Fruit fly (Drosophila melanogaster) whole organism, embryonic: ENCODE measurements around the gene CG12253.

Experiments used
- BEAF-32 ChIP-seq: fragments of 200-800 bp; sonication (Bioruptor generic); optimal IDR thresholded peaks from 3 replicates; lab custom pipeline; 2017; ENCODE audit warnings: missing biosample characterization, missing genetic modification characterization, mild to moderate bottlenecking, moderate library complexity, missing genetic modification reagents
- CG10267 ChIP-seq: fragments of 200-800 bp; sonication (Bioruptor generic); optimal IDR thresholded peaks from 2 replicates; lab custom pipeline; 2018; ENCODE audit warnings: missing biosample characterization, mild to moderate bottlenecking, missing genetic modification characterization, moderate library complexity
- CG11695 ChIP-seq: fragments of 200-800 bp; sonication (Bioruptor generic); IDR thresholded peaks from 3 replicates; pipeline ENCODE4 v1.3.6; 2022; ENCODE audit warnings: missing biosample characterization, missing genetic modification characterization
- CG12104 ChIP-seq: fragments of 200-800 bp; sonication (Bioruptor generic); optimal IDR thresholded peaks from 3 replicates; lab custom pipeline; 2016; ENCODE audit warnings: missing biosample characterization, missing genetic modification characterization
- CG12659 ChIP-seq: fragments of 200-800 bp; sonication (Bioruptor generic); optimal IDR thresholded peaks from 3 replicates; lab custom pipeline; 2017; ENCODE audit warnings: mild to moderate bottlenecking, missing biosample characterization, missing genetic modification reagents, missing genetic modification characterization
- CG13287 ChIP-seq: fragments of 200-800 bp; sonication (Bioruptor generic); IDR thresholded peaks from 2 replicates; pipeline ENCODE4 v1.3.6; 2022; ENCODE audit warnings: missing biosample characterization, missing genetic modification characterization; ENCODE audit not compliant: partially characterized antibody
- CG14667 ChIP-seq: fragments of 200-800 bp; sonication (Bioruptor generic); IDR thresholded peaks from 2 replicates; pipeline ENCODE4 v1.3.6; 2022; ENCODE audit warnings: missing biosample characterization, missing genetic modification characterization
- CG14710 ChIP-seq: fragments of 200-800 bp; sonication (Bioruptor generic); optimal IDR thresholded peaks from 3 replicates; lab custom pipeline; 2019; ENCODE audit warnings: missing biosample characterization, mild to moderate bottlenecking, missing genetic modification characterization, moderate library complexity
- CG14860 ChIP-seq: fragments of 200-800 bp; sonication (Bioruptor generic); IDR thresholded peaks from 3 replicates; pipeline ENCODE4 v1.3.6; 2022; ENCODE audit warnings: missing biosample characterization, missing genetic modification characterization; ENCODE audit not compliant: partially characterized antibody
- CG15696 ChIP-seq: fragments of 200-800 bp; sonication (Bioruptor generic); optimal IDR thresholded peaks from 2 replicates; lab custom pipeline; 2019; ENCODE audit warnings: missing biosample characterization, mild to moderate bottlenecking, missing genetic modification characterization, moderate library complexity
- CG1603 ChIP-seq: fragments of 200-800 bp; sonication (Bioruptor generic); optimal IDR thresholded peaks from 2 replicates; lab custom pipeline; 2019; ENCODE audit warnings: missing biosample characterization, mild to moderate bottlenecking, missing genetic modification characterization, moderate library complexity
- CG17829 ChIP-seq: fragments of 200-800 bp; optimal IDR thresholded peaks from 2 replicates; lab custom pipeline; 2019; ENCODE audit warnings: missing biosample characterization, mild to moderate bottlenecking, missing genetic modification characterization, moderate library complexity
- CG2712 ChIP-seq: fragments of 200-800 bp; optimal IDR thresholded peaks from 3 replicates; lab custom pipeline; 2019; ENCODE audit warnings: missing biosample characterization, mild to moderate bottlenecking, missing genetic modification characterization, moderate library complexity
- CG31441 ChIP-seq: fragments of 200-800 bp; sonication (Bioruptor generic); IDR thresholded peaks from 2 replicates; pipeline ENCODE4 v1.3.6; 2022; ENCODE audit warnings: missing biosample characterization, missing genetic modification characterization
- CG32767 ChIP-seq: fragments of 200-800 bp; sonication (Bioruptor generic); IDR thresholded peaks from 2 replicates; pipeline ENCODE4 v1.3.6; 2022; ENCODE audit warnings: missing biosample characterization, missing genetic modification characterization
- CG34224 ChIP-seq: fragments of 200-800 bp; sonication (Bioruptor generic); IDR thresholded peaks from 3 replicates; pipeline ENCODE4 v1.3.6; 2022; ENCODE audit warnings: missing biosample characterization, missing genetic modification characterization; ENCODE audit not compliant: partially characterized antibody
- CG34422 ChIP-seq: fragments of 200-800 bp; sonication (Bioruptor generic); IDR thresholded peaks from 3 replicates; pipeline ENCODE4 v1.3.6; 2022; ENCODE audit warnings: missing biosample characterization, missing genetic modification characterization
- CG3847 ChIP-seq: fragments of 200-800 bp; sonication (Bioruptor generic); IDR thresholded peaks from 2 replicates; pipeline ENCODE4 v1.3.6; 2022; ENCODE audit warnings: missing biosample characterization, missing genetic modification characterization
- CG3995 ChIP-seq: fragments of 200-800 bp; sonication (Bioruptor generic); optimal IDR thresholded peaks from 3 replicates; lab custom pipeline; 2016; ENCODE audit warnings: missing biosample characterization, missing genetic modification characterization
- CG4617 ChIP-seq: fragments of 200-800 bp; sonication (Bioruptor generic); optimal IDR thresholded peaks from 3 replicates; lab custom pipeline; 2016; ENCODE audit warnings: missing biosample characterization, missing genetic modification characterization, borderline replicate concordance
- CG4820 ChIP-seq: fragments of 200-800 bp; sonication (Bioruptor generic); optimal IDR thresholded peaks from 3 replicates; lab custom pipeline; 2016; ENCODE audit warnings: missing biosample characterization, missing genetic modification characterization
- CG6791 ChIP-seq: fragments of 200-800 bp; sonication (Bioruptor generic); IDR thresholded peaks from 3 replicates; pipeline ENCODE4 v1.3.6; 2022; ENCODE audit warnings: missing biosample characterization, missing genetic modification characterization; ENCODE audit not compliant: partially characterized antibody
- CG9797 ChIP-seq: fragments of 200-800 bp; sonication (Bioruptor generic); optimal IDR thresholded peaks from 3 replicates; lab custom pipeline; 2018; ENCODE audit warnings: missing biosample characterization, mild to moderate bottlenecking, missing genetic modification characterization
- Dll ChIP-seq: fragments of 200-800 bp; sonication (Bioruptor generic); IDR thresholded peaks from 4 replicates; pipeline ENCODE4 v1.3.6; 2022; ENCODE audit warnings: missing biosample characterization, missing genetic modification characterization; ENCODE audit not compliant: partially characterized antibody
- Dp ChIP-seq: fragments of 200-800 bp; sonication (Bioruptor generic); optimal IDR thresholded peaks from 2 replicates; lab custom pipeline; 2018; ENCODE audit warnings: missing biosample characterization, mild to moderate bottlenecking, missing genetic modification characterization, moderate library complexity
- E2f2 ChIP-seq: fragments of 200-800 bp; sonication (Bioruptor generic); IDR thresholded peaks from 2 replicates; pipeline ENCODE4 v1.3.6; 2022; ENCODE audit warnings: missing biosample characterization, missing genetic modification characterization
- H2.0 ChIP-seq: fragments of 200-800 bp; sonication (Bioruptor generic); IDR thresholded peaks from 2 replicates; pipeline ENCODE4 v1.3.6; 2022; ENCODE audit warnings: missing biosample characterization, missing genetic modification characterization
- HmgZ ChIP-seq: fragments of 200-800 bp; sonication (Bioruptor generic); optimal IDR thresholded peaks from 2 replicates; lab custom pipeline; 2018; ENCODE audit warnings: missing biosample characterization, mild to moderate bottlenecking, missing genetic modification characterization
- MBD-R2 ChIP-seq: fragments of 200-800 bp; sonication (Bioruptor generic); IDR thresholded peaks from 2 replicates; pipeline ENCODE4 v1.3.6; 2022; ENCODE audit warnings: missing biosample characterization, missing genetic modification characterization
- Myb ChIP-seq: fragments of 200-800 bp; sonication (Bioruptor generic); optimal IDR thresholded peaks from 2 replicates; lab custom pipeline; 2016; ENCODE audit warnings: missing biosample characterization, missing genetic modification characterization
- NC2β ChIP-seq: fragments of 200-800 bp; sonication (Bioruptor generic); optimal IDR thresholded peaks from 2 replicates; lab custom pipeline; 2016; ENCODE audit warnings: missing biosample characterization, missing genetic modification characterization
- Rx ChIP-seq: fragments of 200-800 bp; sonication (Bioruptor generic); IDR thresholded peaks from 2 replicates; pipeline ENCODE4 v1.3.6; 2022; ENCODE audit warnings: missing biosample characterization, missing genetic modification characterization
- YL-1 ChIP-seq: fragments of 200-800 bp; sonication (Bioruptor generic); optimal IDR thresholded peaks from 3 replicates; lab custom pipeline; 2017; ENCODE audit warnings: missing biosample characterization, mild to moderate bottlenecking, missing genetic modification characterization
- crc ChIP-seq: fragments of 200-800 bp; sonication (Bioruptor generic); optimal IDR thresholded peaks from 2 replicates; lab custom pipeline; 2016; ENCODE audit warnings: missing biosample characterization, missing genetic modification characterization
- esg ChIP-seq: fragments of 200-800 bp; sonication (Bioruptor generic); conservative IDR thresholded peaks from 2 replicates; pipeline ENCODE4 v1.3.6; 2022; ENCODE audit warnings: missing biosample characterization, missing genetic modification characterization
- gfzf ChIP-seq: fragments of 200-800 bp; sonication (Bioruptor generic); optimal IDR thresholded peaks from 2 replicates; lab custom pipeline; 2016; ENCODE audit warnings: missing biosample characterization, mild to moderate bottlenecking, missing genetic modification characterization, moderate library complexity
- hbn ChIP-seq: fragments of 200-800 bp; sonication (Bioruptor generic); IDR thresholded peaks from 2 replicates; pipeline ENCODE4 v1.3.6; 2022; ENCODE audit warnings: missing biosample characterization, missing genetic modification characterization; ENCODE audit not compliant: partially characterized antibody
- lab ChIP-seq: fragments of 200-800 bp; sonication (Bioruptor generic); optimal IDR thresholded peaks from 3 replicates; lab custom pipeline; 2017; ENCODE audit warnings: missing biosample characterization, missing genetic modification characterization, mild to moderate bottlenecking, moderate library complexity, missing genetic modification reagents
- nerfin-1 ChIP-seq: fragments of 200-800 bp; sonication (Bioruptor generic); optimal IDR thresholded peaks from 3 replicates; lab custom pipeline; 2019; ENCODE audit warnings: missing biosample characterization, mild to moderate bottlenecking, missing genetic modification characterization, moderate library complexity
- oc ChIP-seq: fragments of 200-800 bp; sonication (Bioruptor generic); optimal IDR thresholded peaks from 2 replicates; lab custom pipeline; 2018; ENCODE audit warnings: missing biosample characterization, mild to moderate bottlenecking, missing genetic modification characterization, moderate library complexity
- pzg ChIP-seq: fragments of 200-800 bp; sonication (Bioruptor generic); optimal IDR thresholded peaks from 3 replicates; lab custom pipeline; 2018; ENCODE audit warnings: missing biosample characterization, mild to moderate bottlenecking, missing genetic modification characterization, moderate library complexity
- row ChIP-seq: fragments of 200-800 bp; sonication (Bioruptor generic); IDR thresholded peaks from 3 replicates; pipeline ENCODE4 v1.3.6; 2022; ENCODE audit warnings: missing biosample characterization, missing genetic modification characterization
- run ChIP-seq: fragments of 200-800 bp; sonication (Bioruptor generic); optimal IDR thresholded peaks from 3 replicates; lab custom pipeline; 2018; ENCODE audit warnings: missing biosample characterization, mild to moderate bottlenecking, missing genetic modification characterization
- sc ChIP-seq, 3 experiments: fragments of >200 bp in 2 of 3; fragments of 200-800 bp in 1 of 3; sonication (Bioruptor generic) in 1 of 3; optimal IDR thresholded peaks; 2 replicates in 2 of 3; 3 replicates in 1 of 3; lab custom pipeline; 2017; ENCODE audit warnings: mild to moderate bottlenecking in 1 of 3, missing biosample characterization in 1 of 3, missing genetic modification characterization in 1 of 3, missing genetic modification reagents in 1 of 3
- scrt ChIP-seq: fragments of 200-800 bp; sonication (Bioruptor generic); optimal IDR thresholded peaks from 2 replicates; lab custom pipeline; 2018; ENCODE audit warnings: missing biosample characterization, mild to moderate bottlenecking, missing genetic modification characterization, moderate library complexity
- sd ChIP-seq: fragments of 200-800 bp; sonication (Bioruptor generic); optimal IDR thresholded peaks from 3 replicates; lab custom pipeline; 2018; ENCODE audit warnings: missing biosample characterization, mild to moderate bottlenecking, missing genetic modification characterization, moderate library complexity
- stwl ChIP-seq: fragments of 200-800 bp; sonication (Bioruptor generic); optimal IDR thresholded peaks from 3 replicates; lab custom pipeline; 2018; ENCODE audit warnings: missing biosample characterization, mild to moderate bottlenecking, missing genetic modification characterization, moderate library complexity
- trem ChIP-seq: fragments of 200-800 bp; optimal IDR thresholded peaks from 3 replicates; lab custom pipeline; 2019; ENCODE audit warnings: missing biosample characterization, mild to moderate bottlenecking, missing genetic modification characterization, moderate library complexity
- vvl ChIP-seq: fragments of 200-800 bp; sonication (Bioruptor generic); IDR thresholded peaks from 2 replicates; pipeline ENCODE4 v1.3.6; 2022; ENCODE audit warnings: missing biosample characterization, missing genetic modification characterization

CG12253 gene

dm6 chr2L:10968009-10968383 is 19.6 kb upstream of the CG12253 start:
- peak; percentile 7; the same call in 1 of the 3 replicates for TF ChIP-seq CG34422 (GFP tag; lab: Robert Waterston, UW)
- TF ChIP-seq vvl (GFP tag; lab: Robert Waterston, UW) = peak; percentile 8; the same call in 1 of the 2 replicates
- TF ChIP-seq CG17829 (tag; lab: Kevin White, UChicago) = no peak
- TF ChIP-seq sd = no peak
- TF ChIP-seq Dll (GFP tag; lab: Robert Waterston, UW) = no peak
- peak; percentile 22 for TF ChIP-seq BEAF-32 (GFP tag; lab: Kevin White, UChicago)
- no peak for TF ChIP-seq scrt (GFP tag; lab: Kevin White, UChicago)
- TF ChIP-seq stwl (tag; lab: Kevin White, UChicago) = peak; percentile 81
- peak; percentile 3 for TF ChIP-seq CG2712 (tag; lab: Kevin White, UChicago)
- TF ChIP-seq CG14710 = peak; percentile 17
- peak; percentile 79 for TF ChIP-seq E2f2
- peak; percentile 6; the same call in 1 of the 3 replicates for TF ChIP-seq row (GFP tag; lab: Robert Waterston, UW)
- peak; percentile 19; the same call in 1 of the 3 replicates for TF ChIP-seq CG34224 (GFP tag; lab: Robert Waterston, UW)
- TF ChIP-seq YL-1 (GFP tag; lab: Kevin White, UChicago) = peak; percentile 79
- no peak for TF ChIP-seq sc (optimal IDR thresholded peaks at IDR 0.05; lab: Kevin White, UChicago)
- TF ChIP-seq sc (GFP tag; optimal IDR thresholded peaks at IDR 0.05; lab: Kevin White, UChicago) = no peak
- peak; percentile 68 for TF ChIP-seq CG9797 (GFP tag; lab: Kevin White, UChicago)
- TF ChIP-seq hbn (GFP tag; lab: Robert Waterston, UW) = 0 out of 2 replicates have a peak, but pooled peaks have one; percentile 11
- peak; percentile 48 for TF ChIP-seq trem (tag; lab: Kevin White, UChicago)
- TF ChIP-seq CG6791 (GFP tag; lab: Robert Waterston, UW) = 0 out of 3 replicates have a peak, but pooled peaks have one; percentile 13
- TF ChIP-seq CG3847 (GFP tag; lab: Robert Waterston, UW) = 0 out of 2 replicates have a peak, but pooled peaks have one; percentile 29
- no peak for TF ChIP-seq nerfin-1 (tag; lab: Kevin White, UChicago)
- TF ChIP-seq CG4820 (GFP tag; lab: Kevin White, UChicago) = no peak
- TF ChIP-seq CG32767 (GFP tag; lab: Robert Waterston, UW) = no peak
- TF ChIP-seq CG3995 (GFP tag; lab: Kevin White, UChicago) = no peak
- peak; percentile 75 for TF ChIP-seq Dp (GFP tag; lab: Kevin White, UChicago)
- peak; percentile 35 for TF ChIP-seq CG1603
- peak; percentile 41 for TF ChIP-seq CG10267
- no peak for TF ChIP-seq CG15696
- peak; percentile 80 for TF ChIP-seq gfzf
- no peak for TF ChIP-seq oc
- peak; percentile 35; the same call in 1 of the 2 replicates for TF ChIP-seq MBD-R2 (GFP tag; lab: Robert Waterston, UW)
- TF ChIP-seq crc (GFP tag; lab: Kevin White, UChicago) = no peak
- TF ChIP-seq Myb = peak; percentile 8
- TF ChIP-seq CG4617 = peak; percentile 31
- TF ChIP-seq pzg = peak; percentile 59
- peak; percentile 28; the same call in 1 of the 2 replicates for TF ChIP-seq CG13287 (GFP tag; lab: Robert Waterston, UW)

dm6 chr2L:10970134-10970533 is 17.5 kb upstream of the CG12253 start, which contains the start of the genes Tmem214 and YL-1:
TSS of gene Tmem214 (minus strand) at chr2L:10970275.
TSS of gene YL-1 (plus strand) at chr2L:10970443.
- TF ChIP-seq lab (no peak), HmgZ (tag; lab: Kevin White, UChicago) (peak; percentile 46), CG14860 (GFP tag; lab: Robert Waterston, UW) (0 out of 3 replicates have a peak, but pooled peaks have one; percentile 23), Dp (GFP tag; lab: Kevin White, UChicago) (peak; percentile 49), CG12659 (GFP tag; lab: Kevin White, UChicago) (peak; percentile 76), CG14667 (GFP tag; lab: Robert Waterston, UW) (no peak), CG14710 (peak; percentile 64), CG11695 (GFP tag; lab: Robert Waterston, UW) (no peak), BEAF-32 (GFP tag; lab: Kevin White, UChicago) (peak; percentile 79), esg (GFP tag; lab: Robert Waterston, UW) (no peak), Rx (GFP tag; lab: Robert Waterston, UW) (no peak), run (tag; lab: Kevin White, UChicago) (no peak), NC2β (GFP tag; lab: Kevin White, UChicago) (peak; percentile 1), CG31441 (GFP tag; lab: Robert Waterston, UW) (0 out of 2 replicates have a peak, but pooled peaks have one; percentile 9), gfzf (peak; percentile 81), CG12104 (GFP tag; lab: Kevin White, UChicago) (no peak), CG10267 (peak; percentile 46), H2.0 (GFP tag; lab: Robert Waterston, UW) (no peak)
